Worm (Caenorhabditis elegans) whole organism, L3 larva: Measurements from ENCODE around the gene atf-2.

Experiments
- eor-1 ChIP-seq, 2 experiments: fragments of 150-350 bp; optimal IDR thresholded peaks; 2 replicates each; lab custom pipeline; 2014 to 2018; ENCODE audit warnings: missing biosample characterization in 2 of 2, missing genetic modification characterization in 2 of 2
- fkh-10 ChIP-seq: sonication (generic microtip); optimal IDR thresholded peaks from 2 replicates; lab custom pipeline; 2017; ENCODE audit warnings: missing biosample characterization, missing genetic modification reagents, missing genetic modification characterization
- fos-1 ChIP-seq: fragments of 150-350 bp; optimal IDR thresholded peaks from 2 replicates; lab custom pipeline; 2014; ENCODE audit warnings: missing biosample characterization, missing genetic modification characterization
- jun-1 ChIP-seq: fragments of 150-350 bp; optimal IDR thresholded peaks from 2 replicates; lab custom pipeline; 2014; ENCODE audit warnings: missing biosample characterization, missing genetic modification reagents, missing genetic modification characterization
- lin-39 ChIP-seq: fragments of 150-350 bp; optimal IDR thresholded peaks from 2 replicates; lab custom pipeline; 2018; ENCODE audit warnings: missing biosample characterization, missing genetic modification reagents, missing genetic modification characterization
- nhr-11 ChIP-seq: fragments of 150-350 bp; optimal IDR thresholded peaks from 2 replicates; lab custom pipeline; 2014; ENCODE audit warnings: missing biosample characterization, missing genetic modification characterization
- nhr-28 ChIP-seq: fragments of 150-350 bp; optimal IDR thresholded peaks from 2 replicates; lab custom pipeline; 2014; ENCODE audit warnings: missing biosample characterization, missing genetic modification characterization
- nhr-76 ChIP-seq: fragments of 150-350 bp; sonication (generic microtip); optimal IDR thresholded peaks from 5 replicates; lab custom pipeline; 2014; ENCODE audit warnings: missing biosample characterization, missing genetic modification characterization
- unc-39 ChIP-seq: sonication (generic microtip); optimal IDR thresholded peaks from 4 replicates; lab custom pipeline; 2017; ENCODE audit warnings: missing biosample characterization, missing genetic modification characterization
- unc-62 ChIP-seq: fragments of 150-350 bp; sonication (generic microtip); optimal IDR thresholded peaks from 4 replicates; lab custom pipeline; 2014; ENCODE audit warnings: missing biosample characterization, missing genetic modification reagents, missing genetic modification characterization
- zag-1 ChIP-seq: fragments of 150-350 bp; optimal IDR thresholded peaks from 2 replicates; lab custom pipeline; 2014; ENCODE audit warnings: missing biosample characterization, missing genetic modification characterization
- ztf-11 ChIP-seq: fragments of 150-350 bp; optimal IDR thresholded peaks from 2 replicates; lab custom pipeline; 2014; ENCODE audit warnings: missing biosample characterization, missing genetic modification characterization

- no peak for TF ChIP-seq nhr-28 (tag; lab: Kevin White, UChicago)
- TF ChIP-seq eor-1 (tag; optimal IDR thresholded peaks at IDR 0.05; lab: Kevin White, UChicago): no peak
- no peak for TF ChIP-seq lin-39 (tag; lab: Kevin White, UChicago)
- no peak for TF ChIP-seq zag-1 (tag; lab: Kevin White, UChicago)
- TF ChIP-seq nhr-11 (tag; lab: Kevin White, UChicago): no peak
- TF ChIP-seq nhr-76 (tag; lab: Kevin White, UChicago): no peak
- peak; percentile 38 for TF ChIP-seq fos-1 (tag; lab: Kevin White, UChicago)
- no peak for TF ChIP-seq fkh-10
- TF ChIP-seq unc-62 (GFP tag; lab: Kevin White, UChicago): no peak
- TF ChIP-seq jun-1 (tag; lab: Kevin White, UChicago): no peak
- TF ChIP-seq unc-39 (tag; lab: Kevin White, UChicago): no peak
- TF ChIP-seq ztf-11 (tag; lab: Kevin White, UChicago): no peak
Observed at ce11 chrII:8751042-8751441, 744 bp upstream of the atf-2 start.
